8 worm cellular contexts compared by ENCODE assay signal in genomic region chrIV:1107190-1107589, ce11.
TF ChIP-seq lines count a peak whose summit lies in the region.

Gene ost-1 (plus strand): TSS chrIV:1107396.

TF ChIP-seq in whole organism, L1 larva, 84 proteins besides CTCF, POLR2A, EP300 and RAD21 (continues in another document):
- TF ChIP-seq mep-1 (tag; optimal IDR thresholded peaks at IDR 0.05; lab: Kevin White, UChicago) (peak; percentile 7), nhr-20 (tag; optimal IDR thresholded peaks at IDR 0.05; lab: Kevin White, UChicago) (peak; percentile 11), C34B4.2 (tag; optimal IDR thresholded peaks at IDR 0.05; lab: Kevin White, UChicago) (no peak), lin-14 (GFP tag; optimal IDR thresholded peaks at IDR 0.05; lab: Kevin White, UChicago) (peak; percentile 17), pag-3 (tag; optimal IDR thresholded peaks at IDR 0.05; lab: Kevin White, UChicago; ENCODE audit: borderline replicate concordance, insufficient read depth) (no peak), nhr-71 (tag; optimal IDR thresholded peaks at IDR 0.05; lab: Kevin White, UChicago) (peak; percentile 53), rnt-1 (tag; optimal IDR thresholded peaks at IDR 0.05; lab: Kevin White, UChicago) (peak; percentile 48), lsy-2 (tag; optimal IDR thresholded peaks at IDR 0.05; lab: Kevin White, UChicago) (peak in 1 of 2 experiments; percentile 19), dsc-1 (tag; optimal IDR thresholded peaks at IDR 0.05; lab: Kevin White, UChicago) (peak; percentile 11), lin-39 (tag; optimal IDR thresholded peaks at IDR 0.05; lab: Kevin White, UChicago) (peak; percentile 75)

TF ChIP-seq in whole organism, L2 larva, 48 proteins besides CTCF, POLR2A, EP300 and RAD21:
- no peak for TF ChIP-seq gmeb-1 (tag; optimal IDR thresholded peaks at IDR 0.05; lab: Kevin White, UChicago)
- TF ChIP-seq sma-9 (GFP tag; optimal IDR thresholded peaks at IDR 0.05; lab: Kevin White, UChicago), result peak; percentile 3
- no peak for TF ChIP-seq sma-9 (tag; optimal IDR thresholded peaks at IDR 0.05; lab: Kevin White, UChicago)
- TF ChIP-seq nhr-25 (tag; optimal IDR thresholded peaks at IDR 0.05; lab: Kevin White, UChicago), result no peak
- TF ChIP-seq C34F6.9 (tag; optimal IDR thresholded peaks at IDR 0.05; lab: Kevin White, UChicago), result no peak
- TF ChIP-seq ceh-16 (tag; optimal IDR thresholded peaks at IDR 0.05; lab: Kevin White, UChicago), result no peak
- no peak for TF ChIP-seq nhr-21 (tag; optimal IDR thresholded peaks at IDR 0.05; lab: Kevin White, UChicago)
- no peak for TF ChIP-seq snpc-4 (tag; optimal IDR thresholded peaks at IDR 0.05; lab: Kevin White, UChicago)
- peak; percentile 35 for TF ChIP-seq nhr-129 (tag; optimal IDR thresholded peaks at IDR 0.05; lab: Kevin White, UChicago)
- peak; percentile 31 for TF ChIP-seq F13H6.1 (tag; optimal IDR thresholded peaks at IDR 0.05; lab: Kevin White, UChicago)
- no peak for TF ChIP-seq R02D3.7 (tag; optimal IDR thresholded peaks at IDR 0.05; lab: Kevin White, UChicago)
- TF ChIP-seq ZK546.5 (tag; optimal IDR thresholded peaks at IDR 0.05; lab: Kevin White, UChicago), result no peak

TF ChIP-seq in whole organism, L3 larva, 47 proteins besides CTCF, POLR2A, EP300 and RAD21:
- TF ChIP-seq ama-1 (optimal IDR thresholded peaks at IDR 0.05; lab: Kevin White, UChicago) (peak; percentile 29), ceh-9 (tag; optimal IDR thresholded peaks at IDR 0.05; lab: Kevin White, UChicago) (no peak), lin-39 (tag; optimal IDR thresholded peaks at IDR 0.05; lab: Kevin White, UChicago) (peak; percentile 69), R02D3.7 (tag; optimal IDR thresholded peaks at IDR 0.05; lab: Kevin White, UChicago) (no peak)

TF ChIP-seq in whole organism, L4 larva, 104 proteins besides CTCF, POLR2A, EP300 and RAD21:
- TF ChIP-seq hlh-11 (tag; optimal IDR thresholded peaks at IDR 0.05; lab: Kevin White, UChicago), result peak; percentile 2
- TF ChIP-seq pha-4 (GFP tag; IDR thresholded peaks at IDR 0.05; lab: Robert Waterston, UW), result no peak
- TF ChIP-seq pha-4 (tag; optimal IDR thresholded peaks at IDR 0.05; lab: Kevin White, UChicago), result no peak
- TF ChIP-seq set-16 (GFP tag; IDR thresholded peaks at IDR 0.05; lab: Robert Waterston, UW), result peak; percentile 56; the same call in 1 of the 2 replicates
- TF ChIP-seq ama-1 (optimal IDR thresholded peaks at IDR 0.05; lab: Kevin White, UChicago), result peak; percentile 41
TF ChIP-seq in whole organism, L4 larva: peak in this region for 3.

TF ChIP-seq in whole organism, early embryonic, 17 proteins besides CTCF, POLR2A, EP300 and RAD21:
- TF ChIP-seq hmg-4 (GFP tag; optimal IDR thresholded peaks at IDR 0.05; lab: Kevin White, UChicago) (peak; percentile 2), ets-7 (tag; optimal IDR thresholded peaks at IDR 0.05; lab: Kevin White, UChicago) (no peak)

TF ChIP-seq in whole organism, late embryonic, 69 proteins besides CTCF, POLR2A, EP300 and RAD21:
- TF ChIP-seq pat-9 (tag; optimal IDR thresholded peaks at IDR 0.05; lab: Kevin White, UChicago), result no peak
- TF ChIP-seq fkh-10 (GFP tag; optimal IDR thresholded peaks at IDR 0.05; lab: Kevin White, UChicago), result no peak
- TF ChIP-seq rnt-1 (tag; optimal IDR thresholded peaks at IDR 0.05; lab: Kevin White, UChicago), result peak; percentile 56
- TF ChIP-seq ceh-18 (tag; optimal IDR thresholded peaks at IDR 0.05; lab: Kevin White, UChicago), result peak; percentile 45
- peak; percentile 11 for TF ChIP-seq ceh-34 (tag; optimal IDR thresholded peaks at IDR 0.05; lab: Kevin White, UChicago)
- TF ChIP-seq ceh-2 (tag; optimal IDR thresholded peaks at IDR 0.05; lab: Kevin White, UChicago), result no peak
- TF ChIP-seq unc-55 (GFP tag; optimal IDR thresholded peaks at IDR 0.05; lab: Kevin White, UChicago), result peak; percentile 88
- TF ChIP-seq hlh-8 (tag; optimal IDR thresholded peaks at IDR 0.05; lab: Kevin White, UChicago), result no peak
- TF ChIP-seq nfya-1 (tag; optimal IDR thresholded peaks at IDR 0.05; lab: Kevin White, UChicago), result no peak
- no peak for TF ChIP-seq pqm-1 (tag; optimal IDR thresholded peaks at IDR 0.05; lab: Kevin White, UChicago)
- TF ChIP-seq hlh-6 (tag; optimal IDR thresholded peaks at IDR 0.05; lab: Kevin White, UChicago), result peak; percentile 30
- no peak for TF ChIP-seq dve-1 (tag; optimal IDR thresholded peaks at IDR 0.05; lab: Kevin White, UChicago)
- TF ChIP-seq tbx-2 (tag; optimal IDR thresholded peaks at IDR 0.05; lab: Kevin White, UChicago), result no peak
- TF ChIP-seq hlh-15 (tag; optimal IDR thresholded peaks at IDR 0.05; lab: Kevin White, UChicago), result no peak

TF ChIP-seq in whole organism, mixed stage, embryonic, 35 proteins besides CTCF, POLR2A, EP300 and RAD21:
- TF ChIP-seq unc-62 (GFP tag; optimal IDR thresholded peaks at IDR 0.05; lab: Kevin White, UChicago), result peak; percentile 87
- TF ChIP-seq hlh-1 (tag; optimal IDR thresholded peaks at IDR 0.05; lab: Kevin White, UChicago), result peak; percentile 74
- peak; percentile 78 for TF ChIP-seq unc-120 (tag; optimal IDR thresholded peaks at IDR 0.05; lab: Kevin White, UChicago; ENCODE audit: poor library complexity, severe bottlenecking)
- no peak for TF ChIP-seq mep-1 (tag; optimal IDR thresholded peaks at IDR 0.05; lab: Kevin White, UChicago)
- TF ChIP-seq nhr-237 (tag; optimal IDR thresholded peaks at IDR 0.05; lab: Kevin White, UChicago), result no peak
- no peak for TF ChIP-seq elt-1 (tag; optimal IDR thresholded peaks at IDR 0.05; lab: Kevin White, UChicago; ENCODE audit: borderline replicate concordance, insufficient read depth)

TF ChIP-seq in whole organism, young adult, 124 proteins besides CTCF, POLR2A, EP300 and RAD21:
- TF ChIP-seq C17E4.6 (GFP tag; IDR thresholded peaks at IDR 0.05; lab: Robert Waterston, UW) (no peak), zfh-2 (GFP tag; conservative IDR thresholded peaks at IDR 0.05; lab: Robert Waterston, UW) (peak; percentile 80)
